Worm (Caenorhabditis elegans): ENCODE results near the gene ZK512.7.

- TF ChIP-seq nhr-76 (tag; optimal IDR thresholded peaks at IDR 0.05): no peak
- no peak for TF ChIP-seq blmp-1 (tag; optimal IDR thresholded peaks at IDR 0.05)
- no peak for TF ChIP-seq ztf-11 (tag; optimal IDR thresholded peaks at IDR 0.05)
- TF ChIP-seq nhr-28 (tag; optimal IDR thresholded peaks at IDR 0.05): no peak
- no peak for TF ChIP-seq lin-13 (tag; optimal IDR thresholded peaks at IDR 0.05)
- no peak for TF ChIP-seq elt-3 (tag; optimal IDR thresholded peaks at IDR 0.05)
These were observed 29.3 kb downstream of the ZK512.7 start, which contains the start of gene cya-1 for ce11 chrIII:9109172-9109571.
